Worm (Caenorhabditis elegans) whole organism, L4 larva: ENCODE results near the gene msp-10.

Source experiments
- F10B5.3 ChIP-seq: sonication (generic microtip); optimal IDR thresholded peaks from 2 replicates; lab custom pipeline; 2016; ENCODE audit warnings: mild to moderate bottlenecking, missing genetic modification characterization, missing compliant biosample characterization
- F26F4.8 ChIP-seq: fragments of 200-800 bp; sonication (Bioruptor generic); conservative IDR thresholded peaks from 2 replicates; pipeline ENCODE4 v1.3.6; 2022; ENCODE audit warnings: missing genetic modification characterization, missing compliant biosample characterization
- F37D6.2 ChIP-seq: sonication (generic microtip); optimal IDR thresholded peaks from 2 replicates; lab custom pipeline; 2016; ENCODE audit warnings: mild to moderate bottlenecking, missing genetic modification characterization, missing compliant biosample characterization
- F44E2.7 ChIP-seq: fragments of 200-800 bp; sonication (Bioruptor generic); IDR thresholded peaks from 2 replicates; pipeline ENCODE4 v2.1.2; 2022; ENCODE audit warnings: missing genetic modification characterization, missing compliant biosample characterization
- F49E8.2 ChIP-seq: sonication (generic microtip); optimal IDR thresholded peaks from 2 replicates; lab custom pipeline; 2016; ENCODE audit warnings: missing compliant biosample characterization, mild to moderate bottlenecking, missing genetic modification characterization, borderline replicate concordance
- T20F7.1 ChIP-seq: fragments of 200-800 bp; sonication (Bioruptor generic); optimal IDR thresholded peaks from 2 replicates; lab custom pipeline; 2018; ENCODE audit warnings: mild to moderate bottlenecking, missing genetic modification characterization, missing compliant biosample characterization
- T26A8.4 ChIP-seq: fragments of 200-800 bp; sonication (Bioruptor generic); IDR thresholded peaks from 2 replicates; pipeline ENCODE4 v1.3.6; 2022; ENCODE audit warnings: missing genetic modification characterization, missing compliant biosample characterization
- Y48G9A.11 ChIP-seq: fragments of 200-800 bp; sonication (Bioruptor generic); IDR thresholded peaks from 2 replicates; pipeline ENCODE4 v1.3.6; 2022; ENCODE audit warnings: missing genetic modification reagents, missing genetic modification characterization, missing compliant biosample characterization
- ZK546.5 ChIP-seq, 2 experiments: sonication (generic microtip); optimal IDR thresholded peaks; 2 replicates each; lab custom pipeline; 2017; ENCODE audit warnings: missing biosample characterization in 2 of 2, missing genetic modification characterization in 2 of 2
- ama-1 ChIP-seq: fragments of 150-350 bp; optimal IDR thresholded peaks from 2 replicates; lab custom pipeline; 2014; ENCODE audit warnings: inconsistent platforms, mixed read lengths
- attf-4 ChIP-seq: sonication (generic microtip); optimal IDR thresholded peaks from 3 replicates; lab custom pipeline; 2017; ENCODE audit warnings: missing biosample characterization, missing genetic modification characterization
- ceh-28 ChIP-seq: fragments of 150-350 bp; optimal IDR thresholded peaks from 2 replicates; lab custom pipeline; 2014; ENCODE audit warnings: missing biosample characterization, missing genetic modification reagents, missing genetic modification characterization
- ceh-62 ChIP-seq: sonication (generic microtip); optimal IDR thresholded peaks from 2 replicates; lab custom pipeline; 2017; ENCODE audit warnings: missing biosample characterization, missing genetic modification characterization
- ceh-82 ChIP-seq: sonication (generic microtip); optimal IDR thresholded peaks from 2 replicates; lab custom pipeline; 2017; ENCODE audit warnings: missing biosample characterization, missing genetic modification characterization
- cey-2 ChIP-seq: sonication (generic microtip); optimal IDR thresholded peaks from 3 replicates; lab custom pipeline; 2017; ENCODE audit warnings: missing genetic modification characterization, mild to moderate bottlenecking, missing compliant biosample characterization, antibody characterized with exemption, borderline replicate concordance; ENCODE audit not compliant: insufficient read depth
- daf-12 ChIP-seq: fragments of 150-350 bp; optimal IDR thresholded peaks from 2 replicates; lab custom pipeline; 2014; ENCODE audit warnings: missing biosample characterization, missing genetic modification reagents, missing genetic modification characterization
- daf-16 ChIP-seq, 3 experiments: sonication (generic microtip); optimal IDR thresholded peaks; 2 replicates each; lab custom pipeline; 2016 to 2017; ENCODE audit warnings: missing genetic modification characterization in 3 of 3, missing genetic modification reagents in 3 of 3, mild to moderate bottlenecking in 2 of 3, missing compliant biosample characterization in 2 of 3, missing biosample characterization in 1 of 3, moderate library complexity in 1 of 3
- daf-19 ChIP-seq: fragments of 200-800 bp; sonication (Bioruptor generic); conservative IDR thresholded peaks from 2 replicates; pipeline ENCODE4 v1.3.6; 2022; ENCODE audit warnings: missing genetic modification characterization, missing compliant biosample characterization
- daf-8 ChIP-seq: fragments of 200-800 bp; sonication (Bioruptor generic); IDR thresholded peaks from 2 replicates; pipeline ENCODE4 v1.3.6; 2022; ENCODE audit warnings: missing genetic modification characterization, missing compliant biosample characterization
- dmd-9 ChIP-seq: fragments of 200-800 bp; sonication (Bioruptor generic); IDR thresholded peaks from 2 replicates; pipeline ENCODE4 v1.3.6; 2022; ENCODE audit warnings: missing genetic modification reagents, missing genetic modification characterization, missing compliant biosample characterization
- dpl-1 ChIP-seq: fragments of 150-350 bp; optimal IDR thresholded peaks from 2 replicates; lab custom pipeline; 2014; ENCODE audit warnings: missing biosample characterization, missing genetic modification reagents, missing genetic modification characterization
- dve-1 ChIP-seq: sonication (generic microtip); optimal IDR thresholded peaks from 2 replicates; lab custom pipeline; 2017; ENCODE audit warnings: antibody characterized with exemption, mild to moderate bottlenecking, missing genetic modification characterization, missing compliant biosample characterization; ENCODE audit not compliant: insufficient read depth
- hif-1 ChIP-seq, 2 experiments: sonication (generic microtip); optimal IDR thresholded peaks; 2 replicates each; lab custom pipeline; 2016 to 2017; ENCODE audit warnings: missing compliant biosample characterization in 2 of 2, missing genetic modification characterization in 2 of 2, missing genetic modification reagents in 2 of 2, missing genotype in 2 of 2, mild to moderate bottlenecking in 1 of 2
- hmg-1.1 ChIP-seq: fragments of 200-800 bp; sonication (Bioruptor generic); IDR thresholded peaks from 2 replicates; pipeline ENCODE4 v1.3.6; 2022; ENCODE audit warnings: missing genetic modification reagents, missing genetic modification characterization, missing compliant biosample characterization
- lin-29 ChIP-seq: fragments of 200-800 bp; sonication (Bioruptor generic); IDR thresholded peaks from 2 replicates; pipeline ENCODE4 v1.3.6; 2022; ENCODE audit warnings: missing genetic modification reagents, missing genetic modification characterization, missing compliant biosample characterization
- lin-38 ChIP-seq: fragments of 200-800 bp; sonication (Bioruptor generic); IDR thresholded peaks from 2 replicates; pipeline ENCODE4 v1.3.6; 2022; ENCODE audit warnings: missing genetic modification reagents, missing genetic modification characterization, missing compliant biosample characterization
- lin-39 ChIP-seq: fragments of 150-350 bp; optimal IDR thresholded peaks from 2 replicates; lab custom pipeline; 2014; ENCODE audit warnings: missing biosample characterization, missing genetic modification reagents, missing genetic modification characterization
- madf-5 ChIP-seq, 2 experiments: fragments of 200-800 bp; sonication (Bioruptor generic); IDR thresholded peaks; 2 replicates each; pipeline ENCODE4 v1.3.6; 2022; ENCODE audit warnings: missing compliant biosample characterization in 2 of 2, missing genetic modification characterization in 2 of 2
- madf-9 ChIP-seq: fragments of 200-800 bp; sonication (Bioruptor generic); conservative IDR thresholded peaks from 2 replicates; pipeline ENCODE4 v1.3.6; 2022; ENCODE audit warnings: missing genetic modification reagents, missing genetic modification characterization, missing compliant biosample characterization
- nhr-102 ChIP-seq: sonication (generic microtip); optimal IDR thresholded peaks from 2 replicates; lab custom pipeline; 2016; ENCODE audit warnings: mild to moderate bottlenecking, missing genetic modification characterization, moderate library complexity, missing compliant biosample characterization
- nhr-11 ChIP-seq: fragments of 150-350 bp; optimal IDR thresholded peaks from 2 replicates; lab custom pipeline; 2014; ENCODE audit warnings: missing biosample characterization, missing genetic modification characterization
- nhr-111 ChIP-seq: fragments of 200-800 bp; sonication (Bioruptor generic); optimal IDR thresholded peaks from 2 replicates; lab custom pipeline; 2018; ENCODE audit warnings: mild to moderate bottlenecking, missing genetic modification characterization, missing compliant biosample characterization
- nhr-237 ChIP-seq: sonication (generic microtip); optimal IDR thresholded peaks from 2 replicates; lab custom pipeline; 2017; ENCODE audit warnings: missing biosample characterization, missing genetic modification characterization
- nhr-25 ChIP-seq: sonication (generic microtip); optimal IDR thresholded peaks from 2 replicates; lab custom pipeline; 2017; ENCODE audit warnings: missing genetic modification characterization, mild to moderate bottlenecking, missing compliant biosample characterization, antibody characterized with exemption, moderate library complexity, borderline replicate concordance; ENCODE audit not compliant: insufficient read depth
- nhr-28 ChIP-seq: fragments of 150-350 bp; optimal IDR thresholded peaks from 2 replicates; lab custom pipeline; 2014; ENCODE audit warnings: missing biosample characterization, missing genetic modification characterization
- nhr-48 ChIP-seq: sonication (generic microtip); optimal IDR thresholded peaks from 2 replicates; lab custom pipeline; 2016; ENCODE audit warnings: mild to moderate bottlenecking, missing genetic modification characterization, missing compliant biosample characterization
- nhr-76 ChIP-seq: fragments of 150-350 bp; optimal IDR thresholded peaks from 2 replicates; lab custom pipeline; 2014; ENCODE audit warnings: missing biosample characterization, missing genetic modification characterization
- nhr-77 ChIP-seq: fragments of 150-350 bp; optimal IDR thresholded peaks from 2 replicates; lab custom pipeline; 2014; ENCODE audit warnings: missing biosample characterization, missing genetic modification characterization
- php-3 ChIP-seq: fragments of 200-800 bp; sonication (Bioruptor generic); IDR thresholded peaks from 2 replicates; pipeline ENCODE4 v1.3.6; 2022; ENCODE audit warnings: missing genetic modification reagents, missing genetic modification characterization, missing compliant biosample characterization
- pqm-1 ChIP-seq: sonication (generic microtip); optimal IDR thresholded peaks from 2 replicates; lab custom pipeline; 2017; ENCODE audit warnings: missing biosample characterization, missing genetic modification characterization
- rbr-2 ChIP-seq: sonication (generic microtip); optimal IDR thresholded peaks from 2 replicates; lab custom pipeline; 2016; ENCODE audit warnings: missing genotype, missing genetic modification characterization, missing compliant biosample characterization
- sdz-12 ChIP-seq: fragments of 200-800 bp; sonication (Bioruptor generic); optimal IDR thresholded peaks from 2 replicates; lab custom pipeline; 2018; ENCODE audit warnings: mild to moderate bottlenecking, missing genetic modification characterization, missing compliant biosample characterization
- skn-1 ChIP-seq: fragments of 150-350 bp; optimal IDR thresholded peaks from 2 replicates; lab custom pipeline; 2014; ENCODE audit warnings: missing biosample characterization, missing genetic modification characterization
- snpc-4 ChIP-seq: fragments of 150-350 bp; optimal IDR thresholded peaks from 2 replicates; lab custom pipeline; 2014; ENCODE audit warnings: missing biosample characterization, missing genetic modification characterization
- spr-1 ChIP-seq: sonication (generic microtip); optimal IDR thresholded peaks from 2 replicates; lab custom pipeline; 2016; ENCODE audit warnings: mild to moderate bottlenecking, missing genetic modification characterization, missing compliant biosample characterization
- spr-3 ChIP-seq: fragments of 200-800 bp; sonication (Bioruptor generic); optimal IDR thresholded peaks from 2 replicates; lab custom pipeline; 2018; ENCODE audit warnings: mild to moderate bottlenecking, missing genetic modification characterization, missing compliant biosample characterization
- unc-130 ChIP-seq: sonication (generic microtip); optimal IDR thresholded peaks from 2 replicates; lab custom pipeline; 2016; ENCODE audit warnings: missing genetic modification reagents, missing genetic modification characterization, missing compliant biosample characterization
- unc-62 ChIP-seq, 3 experiments: fragments of 150-350 bp in 1 of 3; sonication (generic microtip); optimal IDR thresholded peaks in 2 of 3; peaks in 1 of 3; 1 replicate in 1 of 3; 2 replicates in 2 of 3; lab custom pipeline; 2014 to 2017; ENCODE audit warnings: missing biosample characterization in 3 of 3, missing genetic modification characterization in 3 of 3, missing genetic modification reagents in 3 of 3, missing genotype in 1 of 3
- vab-7 ChIP-seq: fragments of 200-800 bp; sonication (Bioruptor generic); IDR thresholded peaks from 2 replicates; pipeline ENCODE4 v1.3.6; 2022; ENCODE audit warnings: missing genetic modification reagents, missing genetic modification characterization, missing compliant biosample characterization
- zag-1 ChIP-seq: fragments of 150-350 bp; optimal IDR thresholded peaks from 2 replicates; lab custom pipeline; 2014; ENCODE audit warnings: missing biosample characterization, missing genetic modification characterization
- ztf-11 ChIP-seq: fragments of 150-350 bp; optimal IDR thresholded peaks from 2 replicates; lab custom pipeline; 2014; ENCODE audit warnings: missing biosample characterization, missing genetic modification characterization

The msp-10 gene

ce11 chrIV:9801418-9801817, 36.0 kb upstream of the msp-10 start (continued):
- no peak for TF ChIP-seq rbr-2 (tag; lab: Kevin White, UChicago)
- peak; percentile 24 to 79 for TF ChIP-seq hif-1 (tag; optimal IDR thresholded peaks at IDR 0.05; lab: Kevin White, UChicago)
- no peak for TF ChIP-seq nhr-76
- TF ChIP-seq zag-1, result no peak
- TF ChIP-seq nhr-11, result no peak
- no peak for TF ChIP-seq ama-1 (lab: Kevin White, UChicago)
- no peak for TF ChIP-seq dpl-1
- no peak for TF ChIP-seq F26F4.8 (GFP tag; lab: Robert Waterston, UW)
- TF ChIP-seq spr-3 (GFP tag; lab: Kevin White, UChicago), result no peak
- no peak for TF ChIP-seq daf-19
- TF ChIP-seq F37D6.2, result no peak
- TF ChIP-seq nhr-48, result peak; percentile 78
- TF ChIP-seq nhr-25 (tag; lab: Kevin White, UChicago), result no peak
- peak; percentile 98 for TF ChIP-seq pqm-1 (tag; lab: Kevin White, UChicago)
- no peak for TF ChIP-seq vab-7
- no peak for TF ChIP-seq nhr-111 (GFP tag; lab: Kevin White, UChicago)
- TF ChIP-seq Y48G9A.11 (GFP tag; lab: Robert Waterston, UW), result no peak
- TF ChIP-seq sdz-12, result no peak
- no peak for TF ChIP-seq ztf-11 (tag; lab: Kevin White, UChicago)
- no peak for TF ChIP-seq T26A8.4 (GFP tag; lab: Robert Waterston, UW)
- no peak for TF ChIP-seq dmd-9 (GFP tag; lab: Robert Waterston, UW)
- TF ChIP-seq ZK546.5 (tag; optimal IDR thresholded peaks at IDR 0.05; lab: Kevin White, UChicago), result no peak
- no peak for TF ChIP-seq ceh-82 (tag; lab: Kevin White, UChicago)
- TF ChIP-seq skn-1 (tag; lab: Kevin White, UChicago), result no peak
- no peak for TF ChIP-seq lin-39 (tag; lab: Kevin White, UChicago)
- no peak for TF ChIP-seq lin-38
- no peak for TF ChIP-seq spr-1
- TF ChIP-seq lin-29 (GFP tag; lab: Robert Waterston, UW), result no peak
- no peak for TF ChIP-seq unc-130
- TF ChIP-seq madf-9, result no peak
- no peak for TF ChIP-seq F44E2.7 (GFP tag; lab: Robert Waterston, UW)
- TF ChIP-seq daf-12, result no peak
- TF ChIP-seq hmg-1.1 (GFP tag; lab: Robert Waterston, UW), result no peak
- TF ChIP-seq nhr-28, result peak; percentile 98
- no peak for TF ChIP-seq snpc-4 (tag; lab: Kevin White, UChicago)
- peak; percentile 18 to 66 for TF ChIP-seq unc-62 (GFP tag; optimal IDR thresholded peaks at IDR 0.05 in 1 of 2; lab: Kevin White, UChicago)
- TF ChIP-seq unc-62 (tag; optimal IDR thresholded peaks at IDR 0.05; lab: Kevin White, UChicago), result no peak
- no peak for TF ChIP-seq F49E8.2 (tag; lab: Kevin White, UChicago)
- peak; percentile 63 for TF ChIP-seq nhr-102 (tag; lab: Kevin White, UChicago)
- TF ChIP-seq ceh-62, result no peak
- peak in 1 of 2 experiments; percentile 40 for TF ChIP-seq daf-16 (GFP tag; optimal IDR thresholded peaks at IDR 0.05; lab: Kevin White, UChicago)
- TF ChIP-seq daf-16 (tag; optimal IDR thresholded peaks at IDR 0.05; lab: Kevin White, UChicago), result peak; percentile 92
- no peak for TF ChIP-seq ceh-28 (tag; lab: Kevin White, UChicago)
- TF ChIP-seq madf-5 (GFP tag; IDR thresholded peaks at IDR 0.05; lab: Robert Waterston, UW), result no peak
- peak; percentile 99 for TF ChIP-seq php-3
- TF ChIP-seq daf-8 (GFP tag; lab: Robert Waterston, UW), result no peak
- TF ChIP-seq cey-2 (tag; lab: Kevin White, UChicago), result no peak
- peak; percentile 93 for TF ChIP-seq dve-1 (tag; lab: Kevin White, UChicago)
- no peak for TF ChIP-seq F10B5.3 (tag; lab: Kevin White, UChicago)
- TF ChIP-seq attf-4 (tag; lab: Kevin White, UChicago), result no peak
- TF ChIP-seq T20F7.1 (GFP tag; lab: Kevin White, UChicago), result peak; percentile 53
- TF ChIP-seq nhr-237 (tag; lab: Kevin White, UChicago), result no peak
- TF ChIP-seq nhr-77 (tag; lab: Kevin White, UChicago), result peak; percentile 92
